Worm (Caenorhabditis elegans) whole organism, mixed stage, embryonic: Measurements from ENCODE around the gene hex-2.

ENCODE experiments used
- M03D4.4 ChIP-seq: sonication (generic microtip); optimal IDR thresholded peaks from 2 replicates; lab custom pipeline; 2017; ENCODE audit warnings: mild to moderate bottlenecking, missing genetic modification characterization, missing compliant biosample characterization
- bed-3 ChIP-seq: fragments of 200-800 bp; sonication (Bioruptor generic); optimal IDR thresholded peaks from 3 replicates; lab custom pipeline; 2018; ENCODE audit warnings: mild to moderate bottlenecking, missing genetic modification characterization, moderate library complexity, missing compliant biosample characterization
- blmp-1 ChIP-seq: fragments of 150-350 bp; optimal IDR thresholded peaks from 2 replicates; lab custom pipeline; 2014; ENCODE audit warnings: missing biosample characterization, missing genetic modification characterization
- ceh-39 ChIP-seq: fragments of 150-350 bp; optimal IDR thresholded peaks from 2 replicates; lab custom pipeline; 2014; ENCODE audit warnings: missing biosample characterization, missing genetic modification characterization
- ceh-43 ChIP-seq: fragments of 200-800 bp; sonication (Bioruptor generic); optimal IDR thresholded peaks from 2 replicates; lab custom pipeline; 2018; ENCODE audit warnings: mild to moderate bottlenecking, missing genetic modification characterization, moderate library complexity, missing compliant biosample characterization
- ceh-83 ChIP-seq: fragments of 200-800 bp; sonication (Bioruptor generic); optimal IDR thresholded peaks from 2 replicates; lab custom pipeline; 2018; ENCODE audit warnings: mild to moderate bottlenecking, missing genetic modification characterization, missing compliant biosample characterization
- ces-1 ChIP-seq: fragments of 150-350 bp; optimal IDR thresholded peaks from 2 replicates; lab custom pipeline; 2014; ENCODE audit warnings: missing biosample characterization, missing genetic modification reagents, missing genetic modification characterization
- cnd-1 ChIP-seq: fragments of 200-800 bp; sonication (Bioruptor generic); optimal IDR thresholded peaks from 2 replicates; lab custom pipeline; 2018; ENCODE audit warnings: mild to moderate bottlenecking, missing genetic modification characterization, missing compliant biosample characterization
- drap-1 ChIP-seq: fragments of 200-800 bp; sonication (Bioruptor generic); optimal IDR thresholded peaks from 3 replicates; lab custom pipeline; 2018; ENCODE audit warnings: mild to moderate bottlenecking, missing genetic modification characterization, missing compliant biosample characterization
- elt-1 ChIP-seq: sonication (generic microtip); optimal IDR thresholded peaks from 2 replicates; lab custom pipeline; 2017; ENCODE audit warnings: missing genetic modification characterization, mild to moderate bottlenecking, missing compliant biosample characterization, antibody characterized with exemption, moderate library complexity, borderline replicate concordance; ENCODE audit not compliant: insufficient read depth
- elt-3 ChIP-seq: fragments of 150-350 bp; optimal IDR thresholded peaks from 2 replicates; lab custom pipeline; 2014; ENCODE audit warnings: missing biosample characterization, missing genetic modification characterization
- flh-1 ChIP-seq: fragments of 200-800 bp; sonication (Bioruptor generic); optimal IDR thresholded peaks from 2 replicates; lab custom pipeline; 2018; ENCODE audit warnings: mild to moderate bottlenecking, missing genetic modification characterization, moderate library complexity, missing compliant biosample characterization
- ham-2 ChIP-seq: fragments of 200-800 bp; sonication (Bioruptor generic); optimal IDR thresholded peaks from 2 replicates; lab custom pipeline; 2018; ENCODE audit warnings: mild to moderate bottlenecking, missing genetic modification characterization, missing compliant biosample characterization
- hlh-1 ChIP-seq: fragments of 150-350 bp; optimal IDR thresholded peaks from 2 replicates; lab custom pipeline; 2014; ENCODE audit warnings: missing biosample characterization, missing genetic modification reagents, missing genetic modification characterization
- lin-13 ChIP-seq: fragments of 150-350 bp; optimal IDR thresholded peaks from 2 replicates; lab custom pipeline; 2014; ENCODE audit warnings: missing biosample characterization, missing genetic modification characterization
- lin-32 ChIP-seq: fragments of 200-800 bp; sonication (Bioruptor generic); optimal IDR thresholded peaks from 2 replicates; lab custom pipeline; 2018; ENCODE audit warnings: mild to moderate bottlenecking, missing genetic modification characterization, missing compliant biosample characterization
- lsy-2 ChIP-seq: fragments of 150-350 bp; optimal IDR thresholded peaks from 2 replicates; lab custom pipeline; 2014; ENCODE audit warnings: missing biosample characterization, missing genetic modification characterization
- mab-5 ChIP-seq: fragments of 150-350 bp; optimal IDR thresholded peaks from 2 replicates; lab custom pipeline; 2014; ENCODE audit warnings: missing biosample characterization, missing genetic modification characterization
- mep-1 ChIP-seq: fragments of 150-350 bp; optimal IDR thresholded peaks from 2 replicates; lab custom pipeline; 2017; ENCODE audit warnings: missing biosample characterization, missing genetic modification reagents, missing genetic modification characterization, inconsistent platforms
- mls-2 ChIP-seq: sonication (generic microtip); optimal IDR thresholded peaks from 2 replicates; lab custom pipeline; 2016; ENCODE audit warnings: mild to moderate bottlenecking, missing genetic modification characterization, moderate library complexity, missing compliant biosample characterization
- nhr-12 ChIP-seq: fragments of 150-350 bp; optimal IDR thresholded peaks from 2 replicates; lab custom pipeline; 2014; ENCODE audit warnings: missing biosample characterization, missing genetic modification characterization
- nhr-2 ChIP-seq: fragments of 150-350 bp; optimal IDR thresholded peaks from 2 replicates; lab custom pipeline; 2014; ENCODE audit warnings: missing biosample characterization, missing genetic modification characterization
- nhr-237 ChIP-seq: fragments of 150-350 bp; optimal IDR thresholded peaks from 2 replicates; lab custom pipeline; 2014; ENCODE audit warnings: missing biosample characterization, missing genetic modification characterization
- nhr-28 ChIP-seq: fragments of 150-350 bp; optimal IDR thresholded peaks from 2 replicates; lab custom pipeline; 2014; ENCODE audit warnings: missing biosample characterization, missing genetic modification characterization
- nhr-76 ChIP-seq: sonication (generic microtip); optimal IDR thresholded peaks from 2 replicates; lab custom pipeline; 2017; ENCODE audit warnings: missing biosample characterization, missing genetic modification characterization
- pha-4 ChIP-seq: fragments of 150-350 bp; optimal IDR thresholded peaks from 2 replicates; lab custom pipeline; 2018; ENCODE audit warnings: missing biosample characterization, missing genetic modification reagents, missing genetic modification characterization
- sem-2 ChIP-seq: fragments of 200-800 bp; sonication (Bioruptor generic); optimal IDR thresholded peaks from 2 replicates; lab custom pipeline; 2018; ENCODE audit warnings: mild to moderate bottlenecking, missing genetic modification characterization, missing compliant biosample characterization
- snpc-4 ChIP-seq: fragments of 150-350 bp; optimal IDR thresholded peaks from 2 replicates; lab custom pipeline; 2014; ENCODE audit warnings: missing biosample characterization, missing genetic modification characterization
- sptf-1 ChIP-seq: sonication (generic microtip); optimal IDR thresholded peaks from 2 replicates; lab custom pipeline; 2017; ENCODE audit warnings: mild to moderate bottlenecking, missing genetic modification characterization, moderate library complexity, missing compliant biosample characterization
- tbx-8 ChIP-seq: fragments of 200-800 bp; sonication (Bioruptor generic); optimal IDR thresholded peaks from 2 replicates; lab custom pipeline; 2018; ENCODE audit warnings: mild to moderate bottlenecking, missing genetic modification characterization, moderate library complexity, missing compliant biosample characterization
- unc-120 ChIP-seq: sonication (generic microtip); optimal IDR thresholded peaks from 2 replicates; lab custom pipeline; 2017; ENCODE audit warnings: missing genetic modification characterization, missing compliant biosample characterization; ENCODE audit not compliant: poor library complexity, severe bottlenecking
- unc-39 ChIP-seq: fragments of 150-350 bp; optimal IDR thresholded peaks from 2 replicates; lab custom pipeline; 2014; ENCODE audit warnings: missing biosample characterization, missing genetic modification characterization
- unc-62 ChIP-seq: fragments of 150-350 bp; optimal IDR thresholded peaks from 2 replicates; lab custom pipeline; 2014; ENCODE audit warnings: missing biosample characterization, missing genetic modification reagents, missing genetic modification characterization
- zip-8 ChIP-seq: fragments of 150-350 bp; optimal IDR thresholded peaks from 2 replicates; lab custom pipeline; 2014; ENCODE audit warnings: missing biosample characterization, missing genetic modification characterization
- ztf-11 ChIP-seq: fragments of 150-350 bp; optimal IDR thresholded peaks from 2 replicates; lab custom pipeline; 2014; ENCODE audit warnings: missing biosample characterization, missing genetic modification characterization

Gene hex-2

DNA sequence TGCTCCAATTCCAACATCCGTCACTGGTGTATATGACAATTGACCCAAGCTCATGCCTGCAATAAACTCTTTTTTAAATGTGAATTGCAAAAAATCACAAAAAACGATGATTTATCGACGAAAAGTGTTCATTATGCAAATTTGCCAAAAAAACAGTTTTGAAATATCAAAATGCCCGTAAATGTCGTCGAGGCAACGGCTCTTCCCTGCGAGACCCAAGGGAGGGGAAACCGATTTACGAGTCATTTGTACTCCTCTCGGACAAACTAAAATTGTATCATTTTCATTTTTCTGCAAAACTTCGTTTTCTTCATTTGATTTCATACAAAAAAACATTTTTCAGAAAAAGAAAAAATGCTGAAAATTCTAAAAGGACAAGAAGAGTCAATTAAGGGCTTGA is 30.3 kb downstream of the hex-2 start, which contains the start of the genes hmgs-1 and F25B4.4:
Gene hmgs-1 (minus strand): TSS at position 56 of the 400 bp plus-strand sequence.
Gene F25B4.4 (plus strand): TSS at position 340 of the 400 bp plus-strand sequence.
- TF ChIP-seq pha-4 (tag; lab: Kevin White, UChicago) (peak; percentile 71), hlh-1 (tag; lab: Kevin White, UChicago) (peak; percentile 26), flh-1 (GFP tag; lab: Kevin White, UChicago) (no peak), ceh-43 (GFP tag; lab: Kevin White, UChicago) (no peak), lsy-2 (tag; lab: Kevin White, UChicago) (peak; percentile 83), M03D4.4 (tag; lab: Kevin White, UChicago) (no peak), unc-39 (tag; lab: Kevin White, UChicago) (no peak), sptf-1 (tag; lab: Kevin White, UChicago) (peak; percentile 42), drap-1 (peak; percentile 32), zip-8 (no peak), elt-1 (no peak), nhr-28 (tag; lab: Kevin White, UChicago) (no peak), nhr-237 (peak; percentile 91), cnd-1 (tag; lab: Kevin White, UChicago) (no peak), mep-1 (peak; percentile 95), nhr-76 (tag; lab: Kevin White, UChicago) (no peak), blmp-1 (no peak), elt-3 (no peak), lin-13 (tag; lab: Kevin White, UChicago) (peak; percentile 87), nhr-12 (tag; lab: Kevin White, UChicago) (no peak), mls-2 (tag; lab: Kevin White, UChicago) (peak; percentile 31), tbx-8 (GFP tag; lab: Kevin White, UChicago) (no peak), mab-5 (tag; lab: Kevin White, UChicago) (peak; percentile 15), ceh-39 (tag; lab: Kevin White, UChicago) (peak; percentile 45), lin-32 (GFP tag; lab: Kevin White, UChicago) (no peak), ceh-83 (GFP tag; lab: Kevin White, UChicago) (no peak), unc-62 (GFP tag; lab: Kevin White, UChicago) (peak; percentile 27), nhr-2 (tag; lab: Kevin White, UChicago) (peak; percentile 47), ham-2 (no peak), sem-2 (GFP tag; lab: Kevin White, UChicago) (no peak), snpc-4 (tag; lab: Kevin White, UChicago) (no peak), bed-3 (no peak), unc-120 (tag; lab: Kevin White, UChicago) (peak; percentile 98), ztf-11 (no peak), ces-1 (GFP tag; lab: Kevin White, UChicago) (peak; percentile 85)

DNA sequence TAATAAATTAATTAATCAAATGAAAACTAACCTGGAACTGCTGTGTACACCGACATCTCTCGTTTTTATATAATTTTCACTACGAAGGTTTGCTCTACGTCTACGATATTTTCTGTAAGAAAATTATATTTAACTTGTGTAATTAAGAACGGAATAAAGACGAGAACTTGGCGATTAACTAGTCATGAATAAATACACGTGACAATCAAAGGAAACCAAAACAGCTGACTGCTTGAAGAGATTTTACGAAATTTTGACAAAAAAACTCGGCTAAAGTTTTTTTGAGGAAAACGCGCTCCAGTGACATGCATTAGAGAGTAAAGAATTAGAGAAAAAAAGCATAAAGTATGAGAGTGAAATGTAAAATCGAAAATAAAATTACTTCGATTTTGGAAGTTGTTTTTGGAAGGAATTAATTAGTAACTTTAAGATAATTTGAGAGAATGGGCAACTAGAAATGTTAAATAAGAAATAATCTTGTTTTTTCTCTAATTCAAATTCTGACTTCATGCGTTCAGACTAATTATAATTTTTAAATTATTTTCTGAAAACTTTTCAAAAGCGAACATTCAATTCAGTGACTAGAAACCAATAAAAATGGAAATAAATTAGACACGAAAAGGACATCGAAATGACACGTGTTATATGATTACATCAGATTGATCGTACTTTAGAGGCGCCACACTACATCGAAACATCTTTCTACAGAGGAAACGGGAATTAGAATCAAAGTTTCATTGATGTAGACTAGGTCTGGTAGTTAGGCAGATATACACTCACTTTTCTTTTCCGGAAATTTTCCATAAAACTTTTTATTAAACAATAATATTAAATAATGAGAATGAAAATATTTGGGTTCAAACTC is 33.1 kb downstream of the hex-2 start, which contains the start of gene F25B4.7:
Gene F25B4.7 (minus strand): TSS at position 112 of the 865 bp plus-strand sequence.
- TF ChIP-seq unc-120 (tag; lab: Kevin White, UChicago): no peak
- TF ChIP-seq ces-1 (GFP tag; lab: Kevin White, UChicago): peak; percentile 52
- TF ChIP-seq nhr-12 (tag; lab: Kevin White, UChicago): no peak
- no peak for TF ChIP-seq ztf-11
- no peak for TF ChIP-seq nhr-76 (tag; lab: Kevin White, UChicago)

- TF ChIP-seq snpc-4 (tag; lab: Kevin White, UChicago) (no peak), sptf-1 (tag; lab: Kevin White, UChicago) (no peak), ztf-11 (no peak), nhr-12 (tag; lab: Kevin White, UChicago) (no peak), lin-32 (GFP tag; lab: Kevin White, UChicago) (no peak), hlh-1 (tag; lab: Kevin White, UChicago) (no peak), lsy-2 (tag; lab: Kevin White, UChicago) (no peak), ceh-83 (GFP tag; lab: Kevin White, UChicago) (no peak), nhr-237 (no peak), nhr-28 (tag; lab: Kevin White, UChicago) (no peak), pha-4 (tag; lab: Kevin White, UChicago) (no peak), mep-1 (no peak)
- TF ChIP-seq, all 35 proteins: peak for 0
Observed at ce11 chrV:5691665-5692407, 37.6 kb downstream of the hex-2 start, which contains the start of gene F25B4.8. Gene F25B4.8 (minus strand): TSS chrV:5691715.
